Fruit fly (Drosophila melanogaster) whole organism: ENCODE results near the gene inaF-B.

Experiments
- CG8478 ChIP-seq: fragments of >200 bp; optimal IDR thresholded peaks from 2 replicates; lab custom pipeline; 2018; ENCODE audit warnings: inconsistent platforms
- Dll ChIP-seq: fragments of >200 bp; optimal IDR thresholded peaks from 2 replicates; lab custom pipeline; 2017
- EcR ChIP-seq, 2 experiments: fragments of >200 bp; optimal IDR thresholded peaks; 2 replicates each; lab custom pipeline; 2017; ENCODE audit warnings: missing biosample characterization in 2 of 2, missing genetic modification characterization in 2 of 2, missing genetic modification reagents in 2 of 2
- pan ChIP-seq: fragments of >200 bp; optimal IDR thresholded peaks from 2 replicates; lab custom pipeline; 2017
- psq ChIP-seq: fragments of >200 bp; optimal IDR thresholded peaks from 2 replicates; lab custom pipeline; 2017
- usp ChIP-seq: fragments of >200 bp; optimal IDR thresholded peaks from 2 replicates; lab custom pipeline; 2017; ENCODE audit warnings: missing biosample characterization, missing genetic modification characterization, mixed read lengths

The inaF-B gene

DNA sequence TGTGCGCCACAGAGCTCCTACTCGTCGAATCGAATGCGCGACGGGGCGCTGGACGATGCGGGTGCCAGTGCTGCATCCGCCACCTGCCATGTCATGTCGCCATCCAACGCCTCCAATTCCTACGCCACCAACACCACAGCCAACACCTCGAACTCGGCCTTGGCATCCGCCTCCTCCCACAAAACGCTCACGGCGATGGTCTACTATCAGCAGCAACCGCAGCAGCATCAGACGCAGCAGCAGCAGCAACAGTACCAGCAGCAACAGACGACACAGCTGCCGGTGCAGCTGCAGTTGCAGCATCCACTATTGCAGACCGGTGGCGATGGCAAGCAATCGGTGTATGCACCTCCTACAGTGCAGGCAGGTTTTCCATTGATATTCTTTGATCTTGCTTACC is 31.8 kb downstream of the inaF-B start:
- no peak for TF ChIP-seq EcR (GFP tag; optimal IDR thresholded peaks at IDR 0.05; lab: Kevin White, UChicago)
- TF ChIP-seq Dll: no peak
- TF ChIP-seq pan (lab: Kevin White, UChicago): no peak
- TF ChIP-seq psq (lab: Kevin White, UChicago): no peak
- no peak for TF ChIP-seq usp (GFP tag; lab: Kevin White, UChicago)
- TF ChIP-seq CG8478 (lab: Kevin White, UChicago): no peak

DNA sequence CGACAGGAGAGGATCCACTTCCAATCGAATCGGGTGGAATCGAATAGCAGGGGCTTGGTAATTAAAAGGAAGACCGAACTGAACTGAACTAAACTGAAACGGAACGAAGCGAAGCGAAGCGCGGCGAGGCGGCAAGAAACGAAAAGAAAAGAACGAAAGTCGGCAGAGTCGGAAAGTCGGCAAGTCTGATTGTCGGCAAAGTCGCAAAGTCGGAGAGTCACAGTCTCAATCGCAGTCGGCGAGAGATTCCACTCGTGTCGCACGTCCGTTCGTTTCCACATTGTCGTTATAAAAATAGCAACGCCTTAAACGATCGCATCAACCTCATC is 36.7 kb downstream of the inaF-B start:
- TF ChIP-seq psq (lab: Kevin White, UChicago): no peak
- TF ChIP-seq Dll: no peak
- no peak for TF ChIP-seq CG8478 (lab: Kevin White, UChicago)
- no peak for TF ChIP-seq usp (GFP tag; lab: Kevin White, UChicago)
- no peak for TF ChIP-seq EcR (GFP tag; optimal IDR thresholded peaks at IDR 0.05; lab: Kevin White, UChicago)
- TF ChIP-seq pan (lab: Kevin White, UChicago): no peak

DNA sequence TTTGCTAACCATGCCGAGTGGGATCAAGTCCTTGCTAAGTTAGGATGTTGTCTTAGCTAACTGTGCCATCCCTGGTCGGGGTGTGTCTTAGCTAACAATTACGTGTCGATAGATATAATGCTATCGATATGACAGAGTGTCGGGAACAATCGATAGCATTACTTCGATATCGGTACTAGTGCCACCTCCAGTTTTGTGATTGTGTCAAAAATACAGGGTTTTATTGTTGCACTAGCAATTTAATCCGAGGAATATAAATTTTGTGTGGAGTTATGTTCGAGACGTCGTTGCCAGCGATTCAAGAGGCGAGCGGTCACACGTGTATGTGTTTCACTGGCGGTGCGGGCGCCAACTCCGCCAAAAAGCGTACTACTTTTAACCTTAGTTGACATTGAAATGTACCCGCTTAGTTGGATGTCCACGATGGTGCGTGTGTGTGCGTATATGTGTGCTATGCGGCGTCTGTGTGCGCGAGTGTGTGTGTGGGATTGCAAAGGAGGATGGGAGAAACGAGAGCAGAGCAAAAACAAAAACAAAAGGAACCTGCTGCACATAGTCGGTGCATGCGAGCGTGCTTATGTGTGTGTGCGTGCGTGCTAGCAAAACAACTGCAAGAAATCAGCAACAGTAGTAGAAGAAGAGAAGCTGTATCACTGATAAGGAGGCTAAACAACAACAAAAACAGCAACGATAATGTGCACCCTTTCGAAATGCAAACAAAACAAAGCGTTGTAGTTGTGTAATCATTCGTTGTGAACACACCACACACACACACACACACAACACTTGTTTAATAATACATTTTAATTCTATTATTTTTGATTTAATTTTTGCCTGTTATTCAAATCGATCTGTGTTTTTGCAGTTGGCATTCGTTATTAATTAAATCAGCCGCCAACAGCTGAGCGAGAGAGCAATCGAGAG is 37.3 kb downstream of the inaF-B start, which contains the start of gene PhKgamma:
Gene PhKgamma (plus strand): TSS at position 179 of the 924 bp plus-strand sequence.
- TF ChIP-seq Dll (no peak), usp (GFP tag; lab: Kevin White, UChicago) (no peak), CG8478 (lab: Kevin White, UChicago) (no peak), psq (lab: Kevin White, UChicago) (no peak), pan (lab: Kevin White, UChicago) (no peak), EcR (GFP tag; optimal IDR thresholded peaks at IDR 0.05; lab: Kevin White, UChicago) (no peak)

DNA sequence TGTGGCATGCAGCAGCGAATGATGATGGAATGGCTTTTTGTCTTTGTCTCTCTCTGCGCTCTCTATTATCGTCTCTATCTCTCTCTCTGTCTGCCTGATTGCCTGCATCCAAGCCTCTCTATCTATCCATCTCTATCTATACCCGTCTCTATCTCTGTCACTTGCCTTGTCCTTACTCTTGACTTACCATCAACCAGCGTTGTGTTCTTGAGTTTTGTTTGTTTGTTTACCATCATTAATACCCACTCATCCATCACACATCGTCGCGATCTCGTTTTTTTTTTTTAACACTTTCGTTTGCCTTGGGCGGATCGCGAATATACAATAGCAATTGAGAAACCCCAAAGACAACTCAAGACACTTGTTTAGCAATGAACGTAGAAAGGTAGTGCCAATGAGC is 42.9 kb downstream of the inaF-B start:
- TF ChIP-seq CG8478 (lab: Kevin White, UChicago) (no peak), pan (lab: Kevin White, UChicago) (no peak), usp (GFP tag; lab: Kevin White, UChicago) (no peak), psq (lab: Kevin White, UChicago) (no peak), EcR (GFP tag; optimal IDR thresholded peaks at IDR 0.05; lab: Kevin White, UChicago) (no peak), Dll (no peak)

DNA sequence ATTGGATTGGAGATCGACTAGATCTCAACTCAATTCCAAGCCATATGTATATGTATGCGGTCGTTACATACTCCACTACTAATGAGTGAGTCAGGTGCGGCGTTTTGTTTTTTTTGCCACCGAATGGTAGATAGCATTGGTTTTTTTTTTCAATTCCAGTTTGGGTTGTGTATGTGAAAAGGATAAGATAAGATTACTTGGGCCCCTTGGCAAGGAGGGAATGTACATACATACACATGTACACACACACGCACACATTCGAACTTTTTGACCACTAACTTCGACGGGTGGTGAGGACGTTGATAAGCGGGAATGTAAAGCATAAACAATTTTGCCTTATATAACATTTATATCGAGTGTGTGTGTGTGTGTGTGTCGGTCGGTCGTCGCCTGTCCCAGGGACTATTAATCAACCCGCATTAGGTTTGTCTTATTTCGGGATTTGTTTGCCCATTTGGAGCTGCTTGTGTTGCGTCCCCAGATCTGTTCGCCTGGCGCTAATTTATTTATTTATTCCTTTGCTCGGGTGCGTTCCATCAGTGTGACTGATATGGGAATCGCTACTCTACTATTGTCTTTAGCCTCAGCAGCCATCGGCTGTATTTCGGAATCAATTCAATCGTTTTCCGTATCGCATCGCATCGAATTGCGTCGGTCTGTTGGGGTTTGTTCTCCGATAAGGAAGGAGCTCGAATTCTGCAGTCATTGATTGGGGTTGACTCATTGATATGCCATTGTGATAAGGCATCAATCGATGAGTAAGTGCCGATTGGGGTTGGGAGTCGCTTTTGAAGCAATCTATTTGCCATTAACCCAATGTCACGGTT is 44.7 kb downstream of the inaF-B start:
- no peak for TF ChIP-seq Dll

DNA sequence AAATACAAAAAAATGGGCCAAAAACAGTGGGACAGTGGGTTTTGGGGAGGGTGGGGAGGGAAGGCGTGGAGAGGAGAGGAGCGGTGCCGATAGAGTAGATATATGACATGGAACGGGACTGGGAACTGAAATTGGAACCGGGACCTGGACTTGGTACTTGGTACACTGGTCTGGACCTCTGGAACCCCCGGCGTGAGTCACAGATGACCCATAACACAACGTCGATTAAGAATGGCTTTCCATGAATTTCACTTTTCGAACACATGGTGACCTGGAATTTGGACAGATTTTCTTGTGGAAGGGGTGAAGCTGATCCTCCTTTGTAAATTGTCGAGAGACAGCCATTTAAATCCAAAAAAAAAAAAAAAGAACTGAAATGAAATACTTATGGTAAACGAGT is 45.9 kb downstream of the inaF-B start:
- TF ChIP-seq CG8478 (lab: Kevin White, UChicago) (no peak), usp (GFP tag; lab: Kevin White, UChicago) (no peak), psq (lab: Kevin White, UChicago) (no peak), Dll (no peak), EcR (GFP tag; optimal IDR thresholded peaks at IDR 0.05; lab: Kevin White, UChicago) (no peak), pan (lab: Kevin White, UChicago) (no peak)

DNA sequence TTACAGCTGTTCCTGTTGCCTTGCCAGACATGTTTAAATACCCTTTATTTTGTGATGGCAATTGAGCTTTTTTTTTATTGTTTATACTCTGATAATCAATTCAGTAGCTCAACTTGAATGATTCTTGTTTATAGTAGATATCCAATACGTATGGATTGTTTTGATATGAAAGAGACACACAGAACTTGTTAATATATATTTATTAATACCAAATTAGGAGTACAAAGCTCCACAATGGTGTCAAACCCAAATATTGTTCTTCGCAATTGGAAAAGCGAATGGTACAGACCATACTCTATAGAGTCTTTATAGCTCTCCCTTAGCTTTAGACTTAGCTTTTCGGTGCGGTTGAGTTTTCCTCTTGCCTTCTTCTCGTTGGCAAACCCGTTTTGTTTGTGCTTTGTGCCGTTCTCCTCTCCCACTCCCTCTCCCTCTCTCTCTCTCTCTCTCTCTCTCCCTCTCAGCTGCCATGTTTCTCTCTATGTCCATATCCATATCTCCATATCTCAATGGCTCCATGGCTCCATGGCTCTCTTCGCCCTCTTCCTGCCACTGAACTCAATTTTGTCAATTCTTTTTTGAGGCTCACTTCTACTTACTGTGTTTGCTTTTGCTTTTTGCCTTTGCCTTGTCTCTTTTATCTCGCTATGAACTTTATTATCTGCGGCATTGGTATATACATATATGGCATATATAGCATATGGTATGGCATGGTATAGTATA is 46.5 kb downstream of the inaF-B start:
- TF ChIP-seq EcR (GFP tag; optimal IDR thresholded peaks at IDR 0.05; lab: Kevin White, UChicago): peak in 1 of 2 experiments; percentile 37
- no peak for TF ChIP-seq CG8478 (lab: Kevin White, UChicago)

DNA sequence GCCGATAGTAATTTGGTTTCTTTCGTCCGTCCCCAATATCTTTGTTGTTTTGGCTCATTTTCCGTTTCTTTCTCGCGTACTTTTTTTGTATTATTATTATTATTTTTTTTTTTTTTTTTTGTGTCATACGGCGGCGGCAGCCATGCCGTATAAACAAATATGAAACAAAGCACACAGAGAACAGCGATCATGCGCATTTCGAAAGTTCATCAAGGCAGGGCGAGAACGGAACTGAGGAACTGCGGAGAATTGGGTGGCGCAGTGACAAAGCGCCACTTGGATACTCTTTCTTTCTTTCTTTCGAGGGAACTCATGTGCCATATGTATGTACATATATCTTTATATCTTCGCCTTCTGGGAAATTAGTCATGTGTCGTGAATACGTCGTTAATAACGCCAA is 48.1 kb downstream of the inaF-B start:
- no peak for TF ChIP-seq CG8478 (lab: Kevin White, UChicago)
- TF ChIP-seq psq (lab: Kevin White, UChicago): no peak
- TF ChIP-seq usp (GFP tag; lab: Kevin White, UChicago): no peak
- no peak for TF ChIP-seq EcR (GFP tag; optimal IDR thresholded peaks at IDR 0.05; lab: Kevin White, UChicago)
- TF ChIP-seq Dll: no peak
- no peak for TF ChIP-seq pan (lab: Kevin White, UChicago)

DNA sequence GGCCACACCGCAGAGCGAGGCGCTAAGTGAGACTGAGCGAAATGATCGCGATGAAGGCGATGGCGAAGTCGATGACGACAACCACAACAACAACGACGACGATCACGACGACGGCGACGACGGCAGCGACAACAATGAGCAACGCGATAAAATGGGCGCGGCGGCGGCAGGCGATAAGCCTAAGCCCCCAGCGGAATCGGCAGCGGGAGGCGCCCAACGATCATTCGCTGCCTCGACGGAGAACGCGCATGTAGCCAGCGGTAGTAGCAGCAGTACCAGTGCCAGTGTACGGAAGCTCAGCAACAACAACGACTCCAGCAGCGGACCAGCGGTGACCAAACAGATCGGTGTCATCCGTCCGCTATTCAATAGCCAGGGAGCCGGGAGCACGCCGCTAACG is 49.1 kb downstream of the inaF-B start:
- TF ChIP-seq EcR (GFP tag; optimal IDR thresholded peaks at IDR 0.05; lab: Kevin White, UChicago): no peak
- no peak for TF ChIP-seq CG8478 (lab: Kevin White, UChicago)
- TF ChIP-seq psq (lab: Kevin White, UChicago): no peak
- TF ChIP-seq Dll: no peak
- TF ChIP-seq usp (GFP tag; lab: Kevin White, UChicago): no peak
- TF ChIP-seq pan (lab: Kevin White, UChicago): no peak

DNA sequence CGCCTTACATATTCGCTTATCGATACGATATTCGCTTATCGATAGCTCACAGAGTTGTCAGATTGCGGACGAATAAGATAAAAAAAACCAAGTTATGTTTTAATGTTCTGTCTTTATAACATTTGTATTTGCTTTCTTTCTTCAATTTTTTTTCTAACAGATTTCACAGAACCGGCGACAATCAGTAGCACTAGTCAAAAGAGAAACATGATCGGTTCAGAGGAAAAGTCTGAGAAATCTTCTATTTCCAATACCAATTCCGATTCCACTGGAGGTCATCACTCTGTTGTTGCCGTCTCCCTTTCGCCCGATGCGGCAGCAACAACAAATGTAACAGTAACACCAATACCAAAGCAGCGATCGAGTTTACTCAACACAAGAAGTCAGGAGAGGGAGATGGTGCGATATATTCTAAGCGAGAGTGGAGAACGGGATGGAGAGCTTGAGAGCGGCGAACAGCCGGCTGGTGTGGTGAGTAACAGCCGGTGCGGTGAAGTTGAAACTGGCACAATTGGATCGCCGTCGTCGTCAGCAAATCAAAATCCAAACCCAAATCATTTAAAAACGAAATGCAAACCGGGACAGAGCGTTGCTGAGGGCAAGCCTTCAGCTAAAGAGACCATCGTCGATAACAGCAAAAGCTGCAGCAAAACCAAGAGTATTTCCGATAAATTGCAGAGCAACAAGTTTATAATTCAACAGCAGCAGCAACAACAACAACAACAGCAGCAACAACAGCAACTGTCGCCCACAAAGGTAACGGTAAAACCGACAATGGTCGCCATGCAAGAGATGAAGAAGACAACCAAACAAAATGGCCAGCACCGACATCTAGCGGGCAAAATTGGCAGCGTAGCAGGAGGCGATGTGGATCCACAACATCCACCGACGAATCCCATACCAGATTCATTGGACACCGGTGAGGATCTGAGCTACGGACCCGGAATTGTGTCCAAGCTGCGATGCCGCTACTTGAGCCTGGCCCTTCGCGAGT is 50.7 kb downstream of the inaF-B start:
- peak; percentile 34 for TF ChIP-seq CG8478 (lab: Kevin White, UChicago)
- peak; percentile 66 for TF ChIP-seq Dll
- TF ChIP-seq EcR (GFP tag; optimal IDR thresholded peaks at IDR 0.05; lab: Kevin White, UChicago): peak in 1 of 2 experiments; percentile 96
- TF ChIP-seq usp (GFP tag; lab: Kevin White, UChicago): no peak
